Fruit fly (Drosophila melanogaster) whole organism, embryonic: ENCODE measurements around the gene CG10343.

Source experiments
- Ada2b ChIP-seq: fragments of 200-800 bp; sonication (Bioruptor generic); IDR thresholded peaks from 2 replicates; pipeline ENCODE4 v1.3.6; 2022; ENCODE audit warnings: missing biosample characterization, missing genetic modification characterization
- Atf-2 ChIP-seq: fragments of 200-800 bp; sonication (Bioruptor generic); optimal IDR thresholded peaks from 2 replicates; lab custom pipeline; 2016; ENCODE audit warnings: missing biosample characterization, missing genetic modification characterization
- CG1024 ChIP-seq: fragments of 200-800 bp; sonication (Bioruptor generic); IDR thresholded peaks from 2 replicates; pipeline ENCODE4 v1.3.6; 2022; ENCODE audit warnings: missing biosample characterization, missing genetic modification characterization
- CG10366 ChIP-seq: fragments of 200-800 bp; sonication (Bioruptor generic); IDR thresholded peaks from 2 replicates; pipeline ENCODE4 v1.3.6; 2022; ENCODE audit warnings: missing biosample characterization, missing genetic modification characterization
- CG10462 ChIP-seq: fragments of 200-800 bp; sonication (Bioruptor generic); optimal IDR thresholded peaks from 2 replicates; lab custom pipeline; 2016; ENCODE audit warnings: missing biosample characterization, missing genetic modification characterization
- CG12071 ChIP-seq: fragments of 200-800 bp; sonication (Bioruptor generic); optimal IDR thresholded peaks from 3 replicates; lab custom pipeline; 2018; ENCODE audit warnings: missing biosample characterization, mild to moderate bottlenecking, missing genetic modification characterization
- CG12236 ChIP-seq: fragments of 200-800 bp; sonication (Bioruptor generic); optimal IDR thresholded peaks from 2 replicates; lab custom pipeline; 2016; ENCODE audit warnings: missing biosample characterization, missing genetic modification characterization
- CG12942 ChIP-seq: fragments of 200-800 bp; sonication (Bioruptor generic); optimal IDR thresholded peaks from 3 replicates; lab custom pipeline; 2016; ENCODE audit warnings: missing biosample characterization, missing genetic modification characterization
- CG13123 ChIP-seq: fragments of 200-800 bp; sonication (Bioruptor generic); optimal IDR thresholded peaks from 2 replicates; lab custom pipeline; 2016; ENCODE audit warnings: missing biosample characterization, missing genetic modification characterization
- CG15073 ChIP-seq: fragments of 200-800 bp; sonication (Bioruptor generic); optimal IDR thresholded peaks from 2 replicates; lab custom pipeline; 2016; ENCODE audit warnings: missing biosample characterization, missing genetic modification characterization
- CG15479 ChIP-seq: fragments of 200-800 bp; sonication (Bioruptor generic); optimal IDR thresholded peaks from 3 replicates; lab custom pipeline; 2019; ENCODE audit warnings: missing biosample characterization, mild to moderate bottlenecking, missing genetic modification characterization, moderate library complexity
- CG17186 ChIP-seq: fragments of 200-800 bp; sonication (Bioruptor generic); optimal IDR thresholded peaks from 3 replicates; lab custom pipeline; 2017; ENCODE audit warnings: missing biosample characterization, missing genetic modification reagents, missing genetic modification characterization
- CG17385 ChIP-seq: fragments of 200-800 bp; sonication (Bioruptor generic); optimal IDR thresholded peaks from 3 replicates; lab custom pipeline; 2018; ENCODE audit warnings: missing biosample characterization, mild to moderate bottlenecking, missing genetic modification characterization
- CG2199 ChIP-seq: fragments of 200-800 bp; sonication (Bioruptor generic); IDR thresholded peaks from 3 replicates; pipeline ENCODE4 v1.3.6; 2022; ENCODE audit warnings: missing biosample characterization, missing genetic modification characterization
- CG2678 ChIP-seq: fragments of 200-800 bp; sonication (Bioruptor generic); optimal IDR thresholded peaks from 3 replicates; lab custom pipeline; 2019; ENCODE audit warnings: missing biosample characterization, mild to moderate bottlenecking, missing genetic modification characterization, moderate library complexity
- CG30431 ChIP-seq: fragments of 200-800 bp; sonication (Bioruptor generic); optimal IDR thresholded peaks from 2 replicates; lab custom pipeline; 2017; ENCODE audit warnings: missing biosample characterization, missing genetic modification characterization
- CG6254 ChIP-seq: fragments of 200-800 bp; sonication (Bioruptor generic); optimal IDR thresholded peaks from 3 replicates; lab custom pipeline; 2017; ENCODE audit warnings: mild to moderate bottlenecking, missing biosample characterization, missing genetic modification reagents, missing genetic modification characterization
- CG6791 ChIP-seq: fragments of 200-800 bp; sonication (Bioruptor generic); IDR thresholded peaks from 3 replicates; pipeline ENCODE4 v1.3.6; 2022; ENCODE audit warnings: missing biosample characterization, missing genetic modification characterization; ENCODE audit not compliant: partially characterized antibody
- CG8359 ChIP-seq: fragments of 200-800 bp; sonication (Bioruptor generic); optimal IDR thresholded peaks from 2 replicates; lab custom pipeline; 2017; ENCODE audit warnings: missing biosample characterization, mild to moderate bottlenecking, missing genetic modification characterization, borderline replicate concordance
- CG8478 ChIP-seq: fragments of >200 bp; optimal IDR thresholded peaks from 2 replicates; lab custom pipeline; 2018
- CG8924 ChIP-seq: fragments of 200-800 bp; optimal IDR thresholded peaks from 3 replicates; lab custom pipeline; 2019; ENCODE audit warnings: missing biosample characterization, mild to moderate bottlenecking, missing genetic modification characterization, moderate library complexity
- CG9437 ChIP-seq: fragments of 200-800 bp; sonication (Bioruptor generic); optimal IDR thresholded peaks from 2 replicates; lab custom pipeline; 2018; ENCODE audit warnings: missing biosample characterization, mild to moderate bottlenecking, missing genetic modification characterization
- Chrac-16 ChIP-seq: fragments of 200-800 bp; sonication (Bioruptor generic); optimal IDR thresholded peaks from 3 replicates; lab custom pipeline; 2016; ENCODE audit warnings: missing biosample characterization, missing genetic modification characterization
- Dip2 ChIP-seq: fragments of 200-800 bp; sonication (Bioruptor generic); IDR thresholded peaks from 2 replicates; pipeline ENCODE4 v1.3.6; 2022; ENCODE audit warnings: missing biosample characterization, missing genetic modification characterization
- Dll ChIP-seq: fragments of 200-800 bp; sonication (Bioruptor generic); IDR thresholded peaks from 4 replicates; pipeline ENCODE4 v1.3.6; 2022; ENCODE audit warnings: missing biosample characterization, missing genetic modification characterization; ENCODE audit not compliant: partially characterized antibody
- Dp ChIP-seq: fragments of 200-800 bp; sonication (Bioruptor generic); optimal IDR thresholded peaks from 2 replicates; lab custom pipeline; 2018; ENCODE audit warnings: missing biosample characterization, mild to moderate bottlenecking, missing genetic modification characterization, moderate library complexity
- Dref ChIP-seq: fragments of 200-800 bp; sonication (Bioruptor generic); IDR thresholded peaks from 2 replicates; pipeline ENCODE4 v1.3.6; 2022; ENCODE audit warnings: missing biosample characterization, missing genetic modification characterization
- ERR ChIP-seq: fragments of 200-800 bp; sonication (Bioruptor generic); optimal IDR thresholded peaks from 2 replicates; lab custom pipeline; 2016; ENCODE audit warnings: missing biosample characterization, missing genetic modification characterization
- GATAe ChIP-seq: fragments of 200-800 bp; sonication (Bioruptor generic); conservative IDR thresholded peaks from 2 replicates; pipeline ENCODE4 v1.3.6; 2022; ENCODE audit warnings: missing biosample characterization, missing genetic modification characterization
- H2.0 ChIP-seq: fragments of 200-800 bp; sonication (Bioruptor generic); IDR thresholded peaks from 2 replicates; pipeline ENCODE4 v1.3.6; 2022; ENCODE audit warnings: missing biosample characterization, missing genetic modification characterization
- Lhr ChIP-seq: fragments of 200-800 bp; sonication (Bioruptor generic); optimal IDR thresholded peaks from 3 replicates; lab custom pipeline; 2017; ENCODE audit warnings: mild to moderate bottlenecking, missing biosample characterization, missing genetic modification reagents, missing genetic modification characterization
- NFAT ChIP-seq: fragments of 200-800 bp; sonication (Bioruptor generic); IDR thresholded peaks from 2 replicates; pipeline ENCODE4 v1.3.6; 2022; ENCODE audit warnings: missing biosample characterization, missing genetic modification characterization
- Ptx1 ChIP-seq: fragments of 200-800 bp; sonication (Bioruptor generic); IDR thresholded peaks from 2 replicates; pipeline ENCODE4 v1.3.6; 2022; ENCODE audit warnings: missing biosample characterization, missing genetic modification characterization
- Ravus ChIP-seq: fragments of 200-800 bp; sonication (Bioruptor generic); IDR thresholded peaks from 2 replicates; pipeline ENCODE4 v1.3.6; 2022; ENCODE audit warnings: missing biosample characterization, missing genetic modification characterization
- ap ChIP-seq: fragments of 200-800 bp; sonication (Bioruptor generic); IDR thresholded peaks from 2 replicates; pipeline ENCODE4 v1.3.6; 2022; ENCODE audit warnings: missing biosample characterization, missing genetic modification characterization
- ash1 ChIP-seq: fragments of 200-800 bp; sonication (Bioruptor generic); optimal IDR thresholded peaks from 2 replicates; lab custom pipeline; 2018; ENCODE audit warnings: missing biosample characterization, mild to moderate bottlenecking, missing genetic modification characterization
- da ChIP-seq: fragments of 200-800 bp; sonication (Bioruptor generic); optimal IDR thresholded peaks from 2 replicates; lab custom pipeline; 2016; ENCODE audit warnings: missing biosample characterization, missing genetic modification characterization
- danr ChIP-seq: fragments of 200-800 bp; sonication (Bioruptor generic); IDR thresholded peaks from 2 replicates; pipeline ENCODE4 v1.3.6; 2022; ENCODE audit warnings: missing biosample characterization, missing genetic modification characterization
- gsb-n ChIP-seq: fragments of 200-800 bp; sonication (Bioruptor generic); optimal IDR thresholded peaks from 3 replicates; lab custom pipeline; 2018; ENCODE audit warnings: missing biosample characterization, mild to moderate bottlenecking, missing genetic modification characterization
- gt ChIP-seq: fragments of 200-800 bp; sonication (Bioruptor generic); IDR thresholded peaks from 2 replicates; pipeline ENCODE4 v1.3.6; 2022; ENCODE audit warnings: missing biosample characterization, missing genetic modification characterization
- luna ChIP-seq: fragments of 200-800 bp; sonication (Bioruptor generic); optimal IDR thresholded peaks from 2 replicates; lab custom pipeline; 2016; ENCODE audit warnings: missing biosample characterization, missing genetic modification characterization
- mam ChIP-seq: fragments of 200-800 bp; sonication (Bioruptor generic); optimal IDR thresholded peaks from 3 replicates; lab custom pipeline; 2016; ENCODE audit warnings: missing biosample characterization, missing genetic modification characterization
- mld ChIP-seq: fragments of 200-800 bp; sonication (Bioruptor generic); IDR thresholded peaks from 3 replicates; pipeline ENCODE4 v1.3.6; 2022; ENCODE audit warnings: missing biosample characterization, missing genetic modification characterization; ENCODE audit not compliant: partially characterized antibody
- oc ChIP-seq: fragments of 200-800 bp; sonication (Bioruptor generic); optimal IDR thresholded peaks from 2 replicates; lab custom pipeline; 2018; ENCODE audit warnings: missing biosample characterization, mild to moderate bottlenecking, missing genetic modification characterization, moderate library complexity
- org-1 ChIP-seq: fragments of 200-800 bp; sonication (Bioruptor generic); optimal IDR thresholded peaks from 2 replicates; lab custom pipeline; 2017; ENCODE audit warnings: missing biosample characterization, missing genetic modification characterization
- p53 ChIP-seq: fragments of 200-800 bp; sonication (Bioruptor generic); optimal IDR thresholded peaks from 2 replicates; lab custom pipeline; 2016; ENCODE audit warnings: missing biosample characterization, missing genetic modification characterization
- pum ChIP-seq: fragments of 200-800 bp; sonication (Bioruptor generic); optimal IDR thresholded peaks from 2 replicates; lab custom pipeline; 2016; ENCODE audit warnings: missing biosample characterization, missing genetic modification characterization
- run ChIP-seq: fragments of 200-800 bp; sonication (Bioruptor generic); optimal IDR thresholded peaks from 3 replicates; lab custom pipeline; 2018; ENCODE audit warnings: missing biosample characterization, mild to moderate bottlenecking, missing genetic modification characterization
- sob ChIP-seq: fragments of 200-800 bp; sonication (Bioruptor generic); IDR thresholded peaks from 2 replicates; pipeline ENCODE4 v1.3.6; 2022; ENCODE audit warnings: missing biosample characterization, missing genetic modification characterization
- sug ChIP-seq: fragments of 200-800 bp; optimal IDR thresholded peaks from 2 replicates; lab custom pipeline; 2019; ENCODE audit warnings: missing biosample characterization, mild to moderate bottlenecking, missing genetic modification characterization, moderate library complexity
- tgo ChIP-seq: fragments of 200-800 bp; sonication (Bioruptor generic); IDR thresholded peaks from 3 replicates; pipeline ENCODE4 v1.3.6; 2022; ENCODE audit warnings: missing biosample characterization, missing genetic modification characterization
- tio ChIP-seq: fragments of 200-800 bp; sonication (Bioruptor generic); optimal IDR thresholded peaks from 2 replicates; lab custom pipeline; 2017; ENCODE audit warnings: missing biosample characterization, missing genetic modification characterization, inconsistent platforms
- zen ChIP-seq: fragments of 200-800 bp; sonication (Bioruptor generic); optimal IDR thresholded peaks from 3 replicates; lab custom pipeline; 2018; ENCODE audit warnings: missing biosample characterization, mild to moderate bottlenecking, missing genetic modification characterization, moderate library complexity

CG10343 gene

dm6 chr2L:18694724-18695105 is 8.6 kb upstream of the CG10343 start (continued):
- no peak for TF ChIP-seq CG1024 (GFP tag; lab: Robert Waterston, UW)
- no peak for TF ChIP-seq ap
- TF ChIP-seq Ptx1: peak; percentile 69
- TF ChIP-seq CG15073 (GFP tag; lab: Kevin White, UChicago): no peak
- no peak for TF ChIP-seq CG17186 (GFP tag; lab: Kevin White, UChicago)
- TF ChIP-seq ash1 (GFP tag; lab: Kevin White, UChicago): no peak
- no peak for TF ChIP-seq luna (GFP tag; lab: Kevin White, UChicago)
- TF ChIP-seq CG2199 (GFP tag; lab: Robert Waterston, UW): no peak
- no peak for TF ChIP-seq CG12236 (GFP tag; lab: Kevin White, UChicago)
- no peak for TF ChIP-seq mld (GFP tag; lab: Robert Waterston, UW)
- TF ChIP-seq sug (tag; lab: Kevin White, UChicago): no peak
- TF ChIP-seq CG10462 (GFP tag; lab: Kevin White, UChicago): no peak
- TF ChIP-seq run (tag; lab: Kevin White, UChicago): no peak
- TF ChIP-seq Ravus (GFP tag; lab: Robert Waterston, UW): no peak
- TF ChIP-seq CG17385: peak; percentile 18
- TF ChIP-seq tio (GFP tag; lab: Kevin White, UChicago): peak; percentile 30
- TF ChIP-seq p53 (GFP tag; lab: Kevin White, UChicago): no peak
- TF ChIP-seq Atf-2 (GFP tag; lab: Kevin White, UChicago): no peak
- peak; percentile 19 for TF ChIP-seq CG12942 (GFP tag; lab: Kevin White, UChicago)
- TF ChIP-seq pum (GFP tag; lab: Kevin White, UChicago): peak; percentile 21
- peak; percentile 53; the same call in 2 of the 3 replicates for TF ChIP-seq tgo
- no peak for TF ChIP-seq CG15479 (GFP tag; lab: Kevin White, UChicago)
- no peak for TF ChIP-seq zen (tag; lab: Kevin White, UChicago)
- TF ChIP-seq danr (GFP tag; lab: Robert Waterston, UW): no peak
- no peak for TF ChIP-seq NFAT (GFP tag; lab: Robert Waterston, UW)
- no peak for TF ChIP-seq Dref
- no peak; the same call in 1 of the 2 replicates for TF ChIP-seq CG10366
- TF ChIP-seq Chrac-16 (GFP tag; lab: Kevin White, UChicago): no peak
- TF ChIP-seq CG6254 (GFP tag; lab: Kevin White, UChicago): no peak
- TF ChIP-seq Dip2 (GFP tag; lab: Robert Waterston, UW): no peak
- TF ChIP-seq Dp (GFP tag; lab: Kevin White, UChicago): no peak
- no peak for TF ChIP-seq gsb-n (tag; lab: Kevin White, UChicago)
- peak; percentile 6 for TF ChIP-seq mam (GFP tag; lab: Kevin White, UChicago)
- TF ChIP-seq CG12071 (GFP tag; lab: Kevin White, UChicago): no peak
- TF ChIP-seq sob: peak; percentile 35
- no peak for TF ChIP-seq GATAe (GFP tag; lab: Robert Waterston, UW)
- TF ChIP-seq CG13123 (GFP tag; lab: Kevin White, UChicago): no peak
- no peak for TF ChIP-seq CG8924 (tag; lab: Kevin White, UChicago)
- TF ChIP-seq org-1 (GFP tag; lab: Kevin White, UChicago): no peak
- TF ChIP-seq Lhr: no peak
- no peak for TF ChIP-seq CG2678 (tag; lab: Kevin White, UChicago)
- peak; percentile 48; the same call in 1 of the 2 replicates for TF ChIP-seq Ada2b
- TF ChIP-seq Dll (GFP tag; lab: Robert Waterston, UW): no peak
- 0 out of 2 replicates have a peak, but pooled peaks have one; percentile 27 for TF ChIP-seq H2.0 (GFP tag; lab: Robert Waterston, UW)
- no peak for TF ChIP-seq CG8478 (lab: Kevin White, UChicago)
- TF ChIP-seq da (GFP tag; lab: Kevin White, UChicago): no peak
- no peak for TF ChIP-seq CG30431 (GFP tag; lab: Kevin White, UChicago)
- no peak for TF ChIP-seq gt
- TF ChIP-seq CG9437 (GFP tag; lab: Kevin White, UChicago): no peak
- no peak for TF ChIP-seq ERR (GFP tag; lab: Kevin White, UChicago)
- TF ChIP-seq oc: no peak
- TF ChIP-seq CG6791 (GFP tag; lab: Robert Waterston, UW): no peak
- TF ChIP-seq CG8359: no peak
